Worm (Caenorhabditis elegans): ENCODE results near the gene Y49A3A.4.

ce11 chrV:14317204-14317603 lies 41.5 kb downstream of the Y49A3A.4 start:
- TF ChIP-seq scrt-1 (GFP tag; IDR thresholded peaks at IDR 0.05): no peak
- TF ChIP-seq ama-1 (optimal IDR thresholded peaks at IDR 0.05): no peak
- no peak for TF ChIP-seq B0310.2 (tag; optimal IDR thresholded peaks at IDR 0.05)
- no peak for TF ChIP-seq F13C5.2 (tag; optimal IDR thresholded peaks at IDR 0.05)
- no peak for TF ChIP-seq hmbx-1 (tag; optimal IDR thresholded peaks at IDR 0.05)
- TF ChIP-seq sea-1 (GFP tag; conservative IDR thresholded peaks at IDR 0.05): no peak
- TF ChIP-seq hnd-1 (tag; optimal IDR thresholded peaks at IDR 0.05): no peak

Measured in whole organism, early embryonic.